Fruit fly (Drosophila melanogaster) whole organism, embryonic: ENCODE data around the gene CG12106.

Experiments used
- Abd-B ChIP-seq: fragments of 200-800 bp; sonication (Bioruptor generic); optimal IDR thresholded peaks from 2 replicates; lab custom pipeline; 2018; ENCODE audit warnings: missing biosample characterization, mild to moderate bottlenecking, missing genetic modification characterization, moderate library complexity
- CG10274 ChIP-seq: fragments of 200-800 bp; sonication (Bioruptor generic); optimal IDR thresholded peaks from 3 replicates; lab custom pipeline; 2017; ENCODE audit warnings: missing biosample characterization, mild to moderate bottlenecking, missing genetic modification characterization
- CG10321 ChIP-seq: fragments of 200-800 bp; sonication (Bioruptor generic); IDR thresholded peaks from 2 replicates; pipeline ENCODE4 v1.3.6; 2022; ENCODE audit warnings: missing biosample characterization, missing genetic modification characterization
- CG11093 ChIP-seq: fragments of 200-800 bp; sonication (Bioruptor generic); IDR thresholded peaks from 3 replicates; pipeline ENCODE4 v1.3.6; 2022; ENCODE audit warnings: missing biosample characterization, missing genetic modification characterization
- CG11456 ChIP-seq: fragments of 200-800 bp; sonication (Bioruptor generic); IDR thresholded peaks from 3 replicates; pipeline ENCODE4 v1.3.6; 2022; ENCODE audit warnings: missing biosample characterization, missing genetic modification characterization
- CG15601 ChIP-seq: fragments of 200-800 bp; sonication (Bioruptor generic); optimal IDR thresholded peaks from 3 replicates; lab custom pipeline; 2019; ENCODE audit warnings: missing biosample characterization, mild to moderate bottlenecking, missing genetic modification characterization, moderate library complexity
- CG1647 ChIP-seq: fragments of 200-800 bp; sonication (Bioruptor generic); optimal IDR thresholded peaks from 3 replicates; lab custom pipeline; 2016; ENCODE audit warnings: missing biosample characterization, missing genetic modification characterization
- CG16863 ChIP-seq: fragments of 200-800 bp; sonication (Bioruptor generic); optimal IDR thresholded peaks from 3 replicates; lab custom pipeline; 2016; ENCODE audit warnings: missing biosample characterization, missing genetic modification characterization
- CG17361 ChIP-seq: fragments of 200-800 bp; sonication (Bioruptor generic); IDR thresholded peaks from 3 replicates; pipeline ENCODE4 v1.3.6; 2022; ENCODE audit warnings: missing biosample characterization, missing genetic modification characterization
- CG18262 ChIP-seq: fragments of 200-800 bp; optimal IDR thresholded peaks from 3 replicates; lab custom pipeline; 2019; ENCODE audit warnings: missing biosample characterization, mild to moderate bottlenecking, missing genetic modification characterization, moderate library complexity
- CG18619 ChIP-seq: fragments of 200-800 bp; sonication (Bioruptor generic); optimal IDR thresholded peaks from 3 replicates; lab custom pipeline; 2017; ENCODE audit warnings: missing biosample characterization, mild to moderate bottlenecking, missing genetic modification characterization
- CG2712 ChIP-seq: fragments of 200-800 bp; optimal IDR thresholded peaks from 3 replicates; lab custom pipeline; 2019; ENCODE audit warnings: missing biosample characterization, mild to moderate bottlenecking, missing genetic modification characterization, moderate library complexity
- CG30403 ChIP-seq: fragments of 200-800 bp; sonication (Bioruptor generic); optimal IDR thresholded peaks from 3 replicates; lab custom pipeline; 2016; ENCODE audit warnings: missing biosample characterization, missing genetic modification characterization
- CG32772 ChIP-seq: fragments of 200-800 bp; sonication (Bioruptor generic); IDR thresholded peaks from 2 replicates; pipeline ENCODE4 v1.3.6; 2022; ENCODE audit warnings: missing biosample characterization, missing genetic modification characterization
- CG34422 ChIP-seq: fragments of 200-800 bp; sonication (Bioruptor generic); IDR thresholded peaks from 3 replicates; pipeline ENCODE4 v1.3.6; 2022; ENCODE audit warnings: missing biosample characterization, missing genetic modification characterization
- CG4404 ChIP-seq: fragments of 200-800 bp; sonication (Bioruptor generic); IDR thresholded peaks from 2 replicates; pipeline ENCODE4 v1.3.6; 2022; ENCODE audit warnings: missing biosample characterization, missing genetic modification characterization
- CG4730 ChIP-seq: fragments of 200-800 bp; sonication (Bioruptor generic); IDR thresholded peaks from 2 replicates; pipeline ENCODE4 v1.3.6; 2022; ENCODE audit warnings: missing biosample characterization, missing genetic modification characterization
- CG7357 ChIP-seq: fragments of 200-800 bp; sonication (Bioruptor generic); IDR thresholded peaks from 3 replicates; pipeline ENCODE4 v1.3.6; 2022; ENCODE audit warnings: missing biosample characterization, missing genetic modification characterization
- CG7928 ChIP-seq: fragments of 200-800 bp; sonication (Bioruptor generic); optimal IDR thresholded peaks from 2 replicates; lab custom pipeline; 2017; ENCODE audit warnings: missing biosample characterization, mild to moderate bottlenecking, missing genetic modification characterization
- CG8478 ChIP-seq: fragments of >200 bp; optimal IDR thresholded peaks from 2 replicates; lab custom pipeline; 2018
- CrebB ChIP-seq: fragments of 200-800 bp; sonication (Bioruptor generic); optimal IDR thresholded peaks from 3 replicates; lab custom pipeline; 2018; ENCODE audit warnings: missing biosample characterization, mild to moderate bottlenecking, missing genetic modification characterization
- Dbx ChIP-seq: fragments of 200-800 bp; sonication (Bioruptor generic); IDR thresholded peaks from 3 replicates; pipeline ENCODE4 v1.3.6; 2022; ENCODE audit warnings: missing biosample characterization, missing genetic modification characterization
- Dll ChIP-seq: fragments of 200-800 bp; sonication (Bioruptor generic); IDR thresholded peaks from 4 replicates; pipeline ENCODE4 v1.3.6; 2022; ENCODE audit warnings: missing biosample characterization, missing genetic modification characterization; ENCODE audit not compliant: partially characterized antibody
- Hmx ChIP-seq: fragments of 200-800 bp; sonication (Bioruptor generic); optimal IDR thresholded peaks from 2 replicates; lab custom pipeline; 2016; ENCODE audit warnings: missing biosample characterization, missing genetic modification characterization
- Hr3 ChIP-seq: fragments of 200-800 bp; sonication (Bioruptor generic); optimal IDR thresholded peaks from 3 replicates; lab custom pipeline; 2016; ENCODE audit warnings: missing biosample characterization, missing genetic modification characterization
- Kr ChIP-seq: fragments of 200-800 bp; sonication (Bioruptor generic); optimal IDR thresholded peaks from 2 replicates; lab custom pipeline; 2017; ENCODE audit warnings: missing biosample characterization, mild to moderate bottlenecking, missing genetic modification characterization
- Lhr ChIP-seq: fragments of 200-800 bp; sonication (Bioruptor generic); optimal IDR thresholded peaks from 3 replicates; lab custom pipeline; 2017; ENCODE audit warnings: mild to moderate bottlenecking, missing biosample characterization, missing genetic modification reagents, missing genetic modification characterization
- Lim3 ChIP-seq: fragments of 200-800 bp; sonication (Bioruptor generic); IDR thresholded peaks from 2 replicates; pipeline ENCODE4 v1.3.6; 2022; ENCODE audit warnings: missing biosample characterization, missing genetic modification characterization
- Max ChIP-seq: fragments of 200-800 bp; sonication (Bioruptor generic); optimal IDR thresholded peaks from 2 replicates; lab custom pipeline; 2016; ENCODE audit warnings: missing biosample characterization, mild to moderate bottlenecking, missing genetic modification characterization
- Nf-YA ChIP-seq: fragments of 200-800 bp; sonication (Bioruptor generic); IDR thresholded peaks from 2 replicates; pipeline ENCODE4 v1.3.6; 2022; ENCODE audit warnings: missing biosample characterization, missing genetic modification characterization
- Stat92E ChIP-seq, 3 experiments: fragments of >200 bp in 2 of 3; fragments of 200-800 bp in 1 of 3; sonication (Bioruptor generic) in 1 of 3; optimal IDR thresholded peaks; 2 replicates each; lab custom pipeline; 2017 to 2019; ENCODE audit warnings: missing biosample characterization in 3 of 3, missing genetic modification characterization in 3 of 3, mild to moderate bottlenecking in 1 of 3, moderate library complexity in 1 of 3
- Tbp ChIP-seq: fragments of >200 bp; optimal IDR thresholded peaks from 2 replicates; lab custom pipeline; 2018; ENCODE audit warnings: missing biosample characterization, missing genetic modification characterization
- aop ChIP-seq: fragments of 200-800 bp; sonication (Bioruptor generic); IDR thresholded peaks from 2 replicates; pipeline ENCODE4 v1.3.6; 2022; ENCODE audit warnings: missing biosample characterization, missing genetic modification characterization
- az2 ChIP-seq: fragments of 200-800 bp; sonication (Bioruptor generic); optimal IDR thresholded peaks from 3 replicates; lab custom pipeline; 2016; ENCODE audit warnings: missing biosample characterization, missing genetic modification characterization
- cato ChIP-seq: fragments of 200-800 bp; sonication (Bioruptor generic); optimal IDR thresholded peaks from 2 replicates; lab custom pipeline; 2016; ENCODE audit warnings: missing biosample characterization, missing genetic modification characterization, borderline replicate concordance
- crol ChIP-seq: fragments of 200-800 bp; sonication (Bioruptor generic); IDR thresholded peaks from 2 replicates; pipeline ENCODE4 v1.3.6; 2022; ENCODE audit warnings: missing biosample characterization, missing genetic modification characterization
- dpn ChIP-seq, 2 experiments: fragments of 200-800 bp; sonication (Bioruptor generic); optimal IDR thresholded peaks; 3 replicates each; lab custom pipeline; 2016; ENCODE audit warnings: missing biosample characterization in 2 of 2, missing genetic modification characterization in 2 of 2
- esg ChIP-seq: fragments of 200-800 bp; sonication (Bioruptor generic); conservative IDR thresholded peaks from 2 replicates; pipeline ENCODE4 v1.3.6; 2022; ENCODE audit warnings: missing biosample characterization, missing genetic modification characterization
- gcm ChIP-seq: fragments of 200-800 bp; sonication (Bioruptor generic); optimal IDR thresholded peaks from 2 replicates; lab custom pipeline; 2019; ENCODE audit warnings: missing biosample characterization, mild to moderate bottlenecking, missing genetic modification characterization, moderate library complexity
- gcm2 ChIP-seq: fragments of 200-800 bp; sonication (Bioruptor generic); optimal IDR thresholded peaks from 2 replicates; lab custom pipeline; 2016; ENCODE audit warnings: missing biosample characterization, missing genetic modification characterization
- her ChIP-seq: fragments of 200-800 bp; sonication (Bioruptor generic); optimal IDR thresholded peaks from 2 replicates; lab custom pipeline; 2016; ENCODE audit warnings: missing biosample characterization, missing genetic modification characterization
- hth ChIP-seq: fragments of >200 bp; optimal IDR thresholded peaks from 2 replicates; lab custom pipeline; 2017; ENCODE audit warnings: inconsistent platforms
- ken ChIP-seq: fragments of 200-800 bp; sonication (Bioruptor generic); IDR thresholded peaks from 3 replicates; pipeline ENCODE4 v1.3.6; 2022; ENCODE audit warnings: missing biosample characterization, missing genetic modification characterization
- lbe ChIP-seq: fragments of 200-800 bp; sonication (Bioruptor generic); optimal IDR thresholded peaks from 2 replicates; lab custom pipeline; 2016; ENCODE audit warnings: missing biosample characterization, mild to moderate bottlenecking, missing genetic modification characterization
- nom ChIP-seq: fragments of 200-800 bp; sonication (Bioruptor generic); optimal IDR thresholded peaks from 2 replicates; lab custom pipeline; 2017; ENCODE audit warnings: missing biosample characterization, missing genetic modification characterization, mild to moderate bottlenecking, moderate library complexity, missing genetic modification reagents
- oc ChIP-seq: fragments of 200-800 bp; sonication (Bioruptor generic); optimal IDR thresholded peaks from 2 replicates; lab custom pipeline; 2018; ENCODE audit warnings: missing biosample characterization, mild to moderate bottlenecking, missing genetic modification characterization, moderate library complexity
- pho ChIP-seq: fragments of 200-800 bp; sonication (Bioruptor generic); optimal IDR thresholded peaks from 2 replicates; lab custom pipeline; 2016; ENCODE audit warnings: missing biosample characterization, missing genetic modification characterization
- sim ChIP-seq: fragments of 200-800 bp; sonication (Bioruptor generic); IDR thresholded peaks from 2 replicates; pipeline ENCODE4 v1.3.6; 2022; ENCODE audit warnings: missing biosample characterization, missing genetic modification characterization
- sisA ChIP-seq: fragments of 200-800 bp; sonication (Bioruptor generic); IDR thresholded peaks from 2 replicates; pipeline ENCODE4 v1.3.6; 2022; ENCODE audit warnings: missing biosample characterization, missing genetic modification characterization
- toy ChIP-seq: fragments of 200-800 bp; sonication (Bioruptor generic); IDR thresholded peaks from 2 replicates; pipeline ENCODE4 v1.3.6; 2022; ENCODE audit warnings: missing biosample characterization, missing genetic modification characterization
- ttk ChIP-seq: fragments of 200-800 bp; sonication (Bioruptor generic); IDR thresholded peaks from 2 replicates; pipeline ENCODE4 v2.1.2; 2022; ENCODE audit warnings: missing biosample characterization, missing genetic modification characterization
- unc-4 ChIP-seq: fragments of 200-800 bp; sonication (Bioruptor generic); IDR thresholded peaks from 2 replicates; pipeline ENCODE4 v1.3.6; 2022; ENCODE audit warnings: missing biosample characterization, missing genetic modification characterization; ENCODE audit not compliant: partially characterized antibody

CG12106 gene

DNA sequence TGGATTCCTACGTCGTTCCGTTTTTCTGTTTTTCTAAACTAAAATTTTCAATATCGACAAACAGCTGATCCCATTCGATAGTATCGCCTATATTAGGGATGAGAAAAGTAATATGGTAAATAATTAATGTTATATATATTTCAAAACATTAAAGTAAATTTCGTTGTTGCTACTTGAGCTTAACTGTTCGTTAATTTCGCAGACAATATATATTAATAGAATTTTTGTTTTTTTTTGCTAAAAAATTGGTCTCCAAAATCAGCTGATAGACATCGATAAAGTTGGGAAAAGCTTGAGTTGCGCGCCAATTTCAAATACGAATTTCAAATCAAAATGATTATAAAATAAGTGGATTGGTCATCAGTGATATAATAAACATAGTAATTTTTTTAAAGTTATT lies 2.7 kb downstream of the CG12106 start, which contains the start of gene CG12118 (continued):
- TF ChIP-seq CG32772 (peak; percentile 75), CG15601 (tag; lab: Kevin White, UChicago) (peak; percentile 77), ttk (GFP tag; lab: Robert Waterston, UW) (peak; percentile 71), Stat92E (GFP tag; optimal IDR thresholded peaks at IDR 0.05; lab: Kevin White, UChicago) (no peak), toy (GFP tag; lab: Robert Waterston, UW) (no peak), Tbp (GFP tag; lab: Kevin White, UChicago) (no peak), CG4404 (GFP tag; lab: Robert Waterston, UW) (peak; percentile 22; the same call in 1 of the 2 replicates), Dbx (GFP tag; lab: Robert Waterston, UW) (peak; percentile 82), dpn (GFP tag; optimal IDR thresholded peaks at IDR 0.05; lab: Kevin White, UChicago) (peak; percentile 21 to 88), aop (GFP tag; lab: Robert Waterston, UW) (no peak), crol (GFP tag; lab: Robert Waterston, UW) (no peak), Hmx (GFP tag; lab: Kevin White, UChicago) (no peak), CG2712 (tag; lab: Kevin White, UChicago) (peak; percentile 85), CG10321 (GFP tag; lab: Robert Waterston, UW) (peak; percentile 56; the same call in 1 of the 2 replicates), CG30403 (peak; percentile 92), gcm (GFP tag; lab: Kevin White, UChicago) (peak; percentile 64), CG7357 (0 out of 3 replicates have a peak, but pooled peaks have one; percentile 10), Dll (GFP tag; lab: Robert Waterston, UW) (peak; percentile 97), sim (GFP tag; lab: Robert Waterston, UW) (no peak), CrebB (tag; lab: Kevin White, UChicago) (no peak), Lhr (GFP tag; lab: Kevin White, UChicago) (peak; percentile 52), ken (peak; percentile 87), Kr (GFP tag; lab: Kevin White, UChicago) (no peak), hth (lab: Kevin White, UChicago) (no peak), unc-4 (GFP tag; lab: Robert Waterston, UW) (peak; percentile 96), cato (GFP tag; lab: Kevin White, UChicago) (peak; percentile 64), CG17361 (GFP tag; lab: Robert Waterston, UW) (peak; percentile 80), CG11093 (peak; percentile 74), CG34422 (peak; percentile 85), CG1647 (no peak), Max (peak; percentile 73), Hr3 (GFP tag; lab: Kevin White, UChicago) (peak; percentile 84), Nf-YA (peak; percentile 43; the same call in 1 of the 2 replicates), esg (peak; percentile 70), Lim3 (GFP tag; lab: Robert Waterston, UW) (no peak), nom (no peak), CG8478 (lab: Kevin White, UChicago) (no peak), CG18262 (peak; percentile 76), sisA (GFP tag; lab: Robert Waterston, UW) (peak; percentile 70), az2 (peak; percentile 89), CG10274 (no peak), lbe (GFP tag; lab: Kevin White, UChicago) (peak; percentile 84), CG16863 (GFP tag; lab: Kevin White, UChicago) (peak; percentile 14), oc (tag; lab: Kevin White, UChicago) (peak; percentile 54), CG4730 (GFP tag; lab: Robert Waterston, UW) (peak; percentile 59; the same call in 1 of the 2 replicates), CG18619 (GFP tag; lab: Kevin White, UChicago) (peak; percentile 57), gcm2 (GFP tag; lab: Kevin White, UChicago) (peak; percentile 13), Abd-B (peak; percentile 63), CG7928 (GFP tag; lab: Kevin White, UChicago) (peak; percentile 22), pho (GFP tag; lab: Kevin White, UChicago) (peak; percentile 56), her (GFP tag; lab: Kevin White, UChicago) (no peak), CG11456 (GFP tag; lab: Robert Waterston, UW) (peak; percentile 81)
